Fruit fly (Drosophila melanogaster) whole organism, embryonic: ENCODE measurements around the gene lectin-37Da.
A peak's percentile ranks its signal among the peaks of the same experiment; 100 is the strongest.

Experiments used
- Atf3 ChIP-seq: fragments of 200-800 bp; sonication (Bioruptor generic); optimal IDR thresholded peaks from 3 replicates; lab custom pipeline; 2016; ENCODE audit warnings: missing biosample characterization, missing genetic modification characterization
- Bgb ChIP-seq: fragments of 200-800 bp; sonication (Bioruptor generic); IDR thresholded peaks from 2 replicates; pipeline ENCODE4 v1.3.6; 2022; ENCODE audit warnings: missing biosample characterization, missing genetic modification characterization; ENCODE audit not compliant: partially characterized antibody
- CG10979 ChIP-seq: fragments of 200-800 bp; sonication (Bioruptor generic); optimal IDR thresholded peaks from 2 replicates; lab custom pipeline; 2018; ENCODE audit warnings: missing biosample characterization, mild to moderate bottlenecking, missing genetic modification characterization, moderate library complexity
- CG11723 ChIP-seq: fragments of 200-800 bp; sonication (Bioruptor generic); optimal IDR thresholded peaks from 2 replicates; lab custom pipeline; 2017; ENCODE audit warnings: missing biosample characterization, mild to moderate bottlenecking, missing genetic modification characterization
- CG12071 ChIP-seq: fragments of 200-800 bp; sonication (Bioruptor generic); optimal IDR thresholded peaks from 3 replicates; lab custom pipeline; 2018; ENCODE audit warnings: missing biosample characterization, mild to moderate bottlenecking, missing genetic modification characterization
- CG12942 ChIP-seq: fragments of 200-800 bp; sonication (Bioruptor generic); optimal IDR thresholded peaks from 3 replicates; lab custom pipeline; 2016; ENCODE audit warnings: missing biosample characterization, missing genetic modification characterization
- CG13624 ChIP-seq: fragments of 200-800 bp; sonication (Bioruptor generic); optimal IDR thresholded peaks from 2 replicates; lab custom pipeline; 2016; ENCODE audit warnings: missing biosample characterization, missing genetic modification characterization
- CG15479 ChIP-seq: fragments of 200-800 bp; sonication (Bioruptor generic); optimal IDR thresholded peaks from 3 replicates; lab custom pipeline; 2019; ENCODE audit warnings: missing biosample characterization, mild to moderate bottlenecking, missing genetic modification characterization, moderate library complexity
- CG15696 ChIP-seq: fragments of 200-800 bp; sonication (Bioruptor generic); optimal IDR thresholded peaks from 2 replicates; lab custom pipeline; 2019; ENCODE audit warnings: missing biosample characterization, mild to moderate bottlenecking, missing genetic modification characterization, moderate library complexity
- CG1602 ChIP-seq: fragments of 200-800 bp; sonication (Bioruptor generic); optimal IDR thresholded peaks from 3 replicates; lab custom pipeline; 2016; ENCODE audit warnings: missing biosample characterization, missing genetic modification characterization
- CG17385 ChIP-seq: fragments of 200-800 bp; sonication (Bioruptor generic); optimal IDR thresholded peaks from 3 replicates; lab custom pipeline; 2018; ENCODE audit warnings: missing biosample characterization, mild to moderate bottlenecking, missing genetic modification characterization
- CG17912 ChIP-seq: fragments of 200-800 bp; sonication (Bioruptor generic); optimal IDR thresholded peaks from 2 replicates; lab custom pipeline; 2018; ENCODE audit warnings: missing biosample characterization, mild to moderate bottlenecking, missing genetic modification characterization
- CG18764 ChIP-seq: fragments of 200-800 bp; sonication (Bioruptor generic); optimal IDR thresholded peaks from 3 replicates; lab custom pipeline; 2016; ENCODE audit warnings: missing biosample characterization, missing genetic modification characterization
- CG3281 ChIP-seq: fragments of 200-800 bp; sonication (Bioruptor generic); optimal IDR thresholded peaks from 3 replicates; lab custom pipeline; 2017; ENCODE audit warnings: missing biosample characterization, mild to moderate bottlenecking, missing genetic modification characterization
- CG33213 ChIP-seq: fragments of 200-800 bp; sonication (Bioruptor generic); optimal IDR thresholded peaks from 3 replicates; lab custom pipeline; 2016; ENCODE audit warnings: missing biosample characterization, missing genetic modification characterization
- CG3407 ChIP-seq: fragments of 200-800 bp; sonication (Bioruptor generic); optimal IDR thresholded peaks from 2 replicates; lab custom pipeline; 2018; ENCODE audit warnings: missing biosample characterization, mild to moderate bottlenecking, missing genetic modification characterization
- CG4360 ChIP-seq: fragments of 200-800 bp; sonication (Bioruptor generic); IDR thresholded peaks from 2 replicates; pipeline ENCODE4 v1.3.6; 2022; ENCODE audit warnings: missing biosample characterization, missing genetic modification characterization
- CG6791 ChIP-seq: fragments of 200-800 bp; sonication (Bioruptor generic); IDR thresholded peaks from 3 replicates; pipeline ENCODE4 v1.3.6; 2022; ENCODE audit warnings: missing biosample characterization, missing genetic modification characterization; ENCODE audit not compliant: partially characterized antibody
- CG7745 ChIP-seq: fragments of 200-800 bp; sonication (Bioruptor generic); optimal IDR thresholded peaks from 2 replicates; lab custom pipeline; 2018; ENCODE audit warnings: missing biosample characterization, mild to moderate bottlenecking, missing genetic modification characterization, moderate library complexity
- CG7987 ChIP-seq: fragments of 200-800 bp; sonication (Bioruptor generic); optimal IDR thresholded peaks from 2 replicates; lab custom pipeline; 2018; ENCODE audit warnings: missing biosample characterization, mild to moderate bottlenecking, missing genetic modification characterization, moderate library complexity
- CG8089 ChIP-seq: fragments of 200-800 bp; sonication (Bioruptor generic); optimal IDR thresholded peaks from 3 replicates; lab custom pipeline; 2016; ENCODE audit warnings: missing biosample characterization, missing genetic modification characterization
- CG8281 ChIP-seq: fragments of 200-800 bp; sonication (Bioruptor generic); optimal IDR thresholded peaks from 2 replicates; lab custom pipeline; 2018; ENCODE audit warnings: missing biosample characterization, mild to moderate bottlenecking, missing genetic modification characterization, moderate library complexity
- CG8765 ChIP-seq: fragments of 200-800 bp; sonication (Bioruptor generic); IDR thresholded peaks from 2 replicates; pipeline ENCODE4 v1.3.6; 2022; ENCODE audit warnings: missing biosample characterization, missing genetic modification characterization
- CG9797 ChIP-seq: fragments of 200-800 bp; sonication (Bioruptor generic); optimal IDR thresholded peaks from 3 replicates; lab custom pipeline; 2018; ENCODE audit warnings: missing biosample characterization, mild to moderate bottlenecking, missing genetic modification characterization
- Drgx ChIP-seq: fragments of 200-800 bp; sonication (Bioruptor generic); IDR thresholded peaks from 2 replicates; pipeline ENCODE4 v1.3.6; 2022; ENCODE audit warnings: missing biosample characterization, missing genetic modification characterization
- Ets65A ChIP-seq: fragments of 200-800 bp; sonication (Bioruptor generic); peaks from one replicate; lab custom pipeline; 2016; ENCODE audit warnings: missing biosample characterization, missing genetic modification characterization
- HHEX ChIP-seq: fragments of 200-800 bp; sonication (Bioruptor generic); optimal IDR thresholded peaks from 3 replicates; lab custom pipeline; 2017; ENCODE audit warnings: missing biosample characterization, mild to moderate bottlenecking, missing genetic modification characterization, missing genetic modification reagents
- Myb ChIP-seq: fragments of 200-800 bp; sonication (Bioruptor generic); optimal IDR thresholded peaks from 2 replicates; lab custom pipeline; 2016; ENCODE audit warnings: missing biosample characterization, missing genetic modification characterization
- Six4 ChIP-seq: fragments of 200-800 bp; sonication (Bioruptor generic); optimal IDR thresholded peaks from 2 replicates; lab custom pipeline; 2016; ENCODE audit warnings: missing biosample characterization, missing genetic modification characterization
- Spps ChIP-seq: fragments of 200-800 bp; sonication (Bioruptor generic); optimal IDR thresholded peaks from 2 replicates; lab custom pipeline; 2018; ENCODE audit warnings: missing biosample characterization, mild to moderate bottlenecking, missing genetic modification characterization
- Trl ChIP-seq, 3 experiments: fragments of >200 bp in 2 of 3; fragments of 200-800 bp in 1 of 3; sonication (Bioruptor generic) in 1 of 3; optimal IDR thresholded peaks; 2 replicates in 1 of 3; 3 replicates in 2 of 3; lab custom pipeline; 2016 to 2017; ENCODE audit warnings: missing biosample characterization in 1 of 3, missing genetic modification characterization in 1 of 3
- cato ChIP-seq: fragments of 200-800 bp; sonication (Bioruptor generic); optimal IDR thresholded peaks from 2 replicates; lab custom pipeline; 2016; ENCODE audit warnings: missing biosample characterization, missing genetic modification characterization, borderline replicate concordance
- croc ChIP-seq: fragments of 200-800 bp; sonication (Bioruptor generic); conservative IDR thresholded peaks from 3 replicates; pipeline ENCODE4 v1.3.6; 2022; ENCODE audit warnings: missing biosample characterization, missing genetic modification characterization
- fd102C ChIP-seq: fragments of 200-800 bp; sonication (Bioruptor generic); optimal IDR thresholded peaks from 2 replicates; lab custom pipeline; 2018; ENCODE audit warnings: missing biosample characterization, mild to moderate bottlenecking, missing genetic modification characterization, moderate library complexity
- fd3F ChIP-seq: fragments of 200-800 bp; sonication (Bioruptor generic); optimal IDR thresholded peaks from 2 replicates; lab custom pipeline; 2018; ENCODE audit warnings: missing biosample characterization, mild to moderate bottlenecking, missing genetic modification characterization, moderate library complexity
- fu2 ChIP-seq: fragments of 200-800 bp; sonication (Bioruptor generic); optimal IDR thresholded peaks from 2 replicates; lab custom pipeline; 2016; ENCODE audit warnings: missing biosample characterization, missing genetic modification characterization
- gce ChIP-seq: fragments of 200-800 bp; sonication (Bioruptor generic); IDR thresholded peaks from 3 replicates; pipeline ENCODE4 v1.3.6; 2022; ENCODE audit warnings: missing biosample characterization, missing genetic modification characterization
- jing ChIP-seq: fragments of 200-800 bp; sonication (Bioruptor generic); optimal IDR thresholded peaks from 2 replicates; lab custom pipeline; 2018; ENCODE audit warnings: missing biosample characterization, mild to moderate bottlenecking, missing genetic modification characterization
- klu ChIP-seq: fragments of 200-800 bp; sonication (Bioruptor generic); IDR thresholded peaks from 2 replicates; pipeline ENCODE4 v1.3.6; 2022; ENCODE audit warnings: missing biosample characterization, missing genetic modification characterization
- nerfin-1 ChIP-seq: fragments of 200-800 bp; sonication (Bioruptor generic); optimal IDR thresholded peaks from 3 replicates; lab custom pipeline; 2019; ENCODE audit warnings: missing biosample characterization, mild to moderate bottlenecking, missing genetic modification characterization, moderate library complexity
- prd ChIP-seq, 3 experiments: fragments of >200 bp in 2 of 3; fragments of 200-800 bp in 1 of 3; sonication (Bioruptor generic) in 1 of 3; optimal IDR thresholded peaks in 2 of 3; IDR thresholded peaks in 1 of 3; 2 replicates in 2 of 3; 3 replicates in 1 of 3; pipeline versions ENCODE4 v1.3.6 to Lab custom; 2017 to 2022; ENCODE audit warnings: missing biosample characterization in 1 of 3, missing genetic modification characterization in 1 of 3
- rib ChIP-seq: fragments of 200-800 bp; sonication (Bioruptor generic); IDR thresholded peaks from 2 replicates; pipeline ENCODE4 v1.3.6; 2022; ENCODE audit warnings: missing biosample characterization, missing genetic modification characterization
- sim ChIP-seq: fragments of 200-800 bp; sonication (Bioruptor generic); IDR thresholded peaks from 2 replicates; pipeline ENCODE4 v1.3.6; 2022; ENCODE audit warnings: missing biosample characterization, missing genetic modification characterization
- sima ChIP-seq: fragments of 200-800 bp; sonication (Bioruptor generic); optimal IDR thresholded peaks from 2 replicates; lab custom pipeline; 2016; ENCODE audit warnings: missing biosample characterization, missing genetic modification characterization
- slp2 ChIP-seq: fragments of 200-800 bp; sonication (Bioruptor generic); optimal IDR thresholded peaks from 2 replicates; lab custom pipeline; 2016; ENCODE audit warnings: missing biosample characterization, missing genetic modification characterization
- ssp ChIP-seq: fragments of 200-800 bp; sonication (Bioruptor generic); IDR thresholded peaks from 2 replicates; pipeline ENCODE4 v1.3.6; 2022; ENCODE audit warnings: missing biosample characterization, missing genetic modification characterization
- tio ChIP-seq: fragments of 200-800 bp; sonication (Bioruptor generic); optimal IDR thresholded peaks from 2 replicates; lab custom pipeline; 2017; ENCODE audit warnings: missing biosample characterization, missing genetic modification characterization, inconsistent platforms
- vfl ChIP-seq: fragments of 200-800 bp; sonication (Bioruptor generic); optimal IDR thresholded peaks from 2 replicates; lab custom pipeline; 2016; ENCODE audit warnings: missing biosample characterization, missing genetic modification characterization
- vvl ChIP-seq: fragments of 200-800 bp; sonication (Bioruptor generic); IDR thresholded peaks from 2 replicates; pipeline ENCODE4 v1.3.6; 2022; ENCODE audit warnings: missing biosample characterization, missing genetic modification characterization

The lectin-37Da gene

dm6 chr2L:19425765-19426329, 7.7 kb downstream of the lectin-37Da start (continued):
- TF ChIP-seq CG1602 (GFP tag; lab: Kevin White, UChicago): peak; percentile 48
- TF ChIP-seq klu (GFP tag; lab: Robert Waterston, UW): peak; percentile 65; the same call in 1 of the 2 replicates
- TF ChIP-seq CG7987: no peak
- peak; percentile 47 for TF ChIP-seq fd3F (GFP tag; lab: Kevin White, UChicago)
- peak; percentile 27; the same call in 1 of the 2 replicates for TF ChIP-seq ssp (GFP tag; lab: Robert Waterston, UW)
- peak; percentile 30 for TF ChIP-seq CG3407
- peak; percentile 80 for TF ChIP-seq CG4360
- 0 out of 3 replicates have a peak, but pooled peaks have one; percentile 35 for TF ChIP-seq croc (GFP tag; lab: Robert Waterston, UW)
- peak; percentile 40 for TF ChIP-seq vfl (GFP tag; lab: Kevin White, UChicago)
- no peak for TF ChIP-seq Trl (optimal IDR thresholded peaks at IDR 0.05; lab: Kevin White, UChicago)
- TF ChIP-seq Trl (GFP tag; optimal IDR thresholded peaks at IDR 0.05; lab: Kevin White, UChicago): peak; percentile 52
- no peak for TF ChIP-seq CG15479 (GFP tag; lab: Kevin White, UChicago)
- peak; percentile 77 for TF ChIP-seq tio (GFP tag; lab: Kevin White, UChicago)
- no peak for TF ChIP-seq CG9797 (GFP tag; lab: Kevin White, UChicago)
- peak; percentile 37 for TF ChIP-seq CG8089 (GFP tag; lab: Kevin White, UChicago)
- TF ChIP-seq Bgb (GFP tag; lab: Robert Waterston, UW): peak; percentile 6; the same call in 1 of the 2 replicates
- TF ChIP-seq CG12942 (GFP tag; lab: Kevin White, UChicago): peak; percentile 27
- TF ChIP-seq prd (optimal IDR thresholded peaks at IDR 0.05; lab: Kevin White, UChicago): no peak
- TF ChIP-seq prd (GFP tag; IDR thresholded peaks at IDR 0.05; lab: Robert Waterston, UW): peak; percentile 77
- TF ChIP-seq Ets65A (GFP tag; lab: Kevin White, UChicago): peak; percentile 65
- TF ChIP-seq CG17385: peak; percentile 62
- peak; percentile 49 for TF ChIP-seq CG11723 (GFP tag; lab: Kevin White, UChicago)
- TF ChIP-seq CG17912 (GFP tag; lab: Kevin White, UChicago): peak; percentile 73
- peak; percentile 81 for TF ChIP-seq vvl (GFP tag; lab: Robert Waterston, UW)
- TF ChIP-seq CG12071 (GFP tag; lab: Kevin White, UChicago): peak; percentile 43
- TF ChIP-seq Six4 (GFP tag; lab: Kevin White, UChicago): peak; percentile 35
- no peak for TF ChIP-seq Spps
- no peak for TF ChIP-seq Myb (GFP tag; lab: Kevin White, UChicago)
- no peak for TF ChIP-seq Drgx
- TF ChIP-seq cato (GFP tag; lab: Kevin White, UChicago): peak; percentile 28
- TF ChIP-seq CG10979 (tag; lab: Kevin White, UChicago): peak; percentile 75
- TF ChIP-seq sima: no peak
- TF ChIP-seq CG15696: peak; percentile 60
- peak; percentile 19; the same call in 1 of the 3 replicates for TF ChIP-seq CG6791 (GFP tag; lab: Robert Waterston, UW)
- TF ChIP-seq fu2: peak; percentile 38
- TF ChIP-seq jing (GFP tag; lab: Kevin White, UChicago): peak; percentile 9
- TF ChIP-seq nerfin-1 (tag; lab: Kevin White, UChicago): peak; percentile 91
- TF ChIP-seq gce (GFP tag; lab: Robert Waterston, UW): 0 out of 3 replicates have a peak, but pooled peaks have one; percentile 30
- peak; percentile 25 for TF ChIP-seq Atf3 (GFP tag; lab: Kevin White, UChicago)
- peak; percentile 40 for TF ChIP-seq sim
- TF ChIP-seq slp2: peak; percentile 47
- peak; percentile 76 for TF ChIP-seq HHEX (GFP tag; lab: Kevin White, UChicago)
- peak; percentile 64 for TF ChIP-seq CG13624 (GFP tag; lab: Kevin White, UChicago)
- TF ChIP-seq CG3281 (GFP tag; lab: Kevin White, UChicago): peak; percentile 80
- TF ChIP-seq fd102C: no peak
- TF ChIP-seq CG8765 (GFP tag; lab: Robert Waterston, UW): peak; percentile 20; the same call in 1 of the 2 replicates
- no peak; the same call in 1 of the 2 replicates for TF ChIP-seq rib (GFP tag; lab: Robert Waterston, UW)
- peak; percentile 49 for TF ChIP-seq CG18764 (GFP tag; lab: Kevin White, UChicago)
- peak; percentile 95 for TF ChIP-seq CG7745 (tag; lab: Kevin White, UChicago)
- TF ChIP-seq CG8281: peak; percentile 26
- peak; percentile 50 for TF ChIP-seq CG33213 (GFP tag; lab: Kevin White, UChicago)
